Worm (Caenorhabditis elegans): ENCODE measurements around the gene Y4C6B.7.
"Not testable (repeated sequence)": the region's sequence is repeated elsewhere in the genome, so short reads cannot be mapped to it uniquely, and the experiment has no call there.

The Y4C6B.7 gene

ce11 chrIV:5316223-5316622 is 37.0 kb downstream of the Y4C6B.7 start, which contains the start of gene msp-65:
msp-65 (plus strand) TSS chrIV:5316523.
- TF ChIP-seq hlh-8, ceh-18, ceh-24 (tag; optimal IDR thresholded peaks at IDR 0.05): not testable (repeated sequence)

- not testable (repeated sequence) for TF ChIP-seq ceh-45 (GFP tag; IDR thresholded peaks at IDR 0.05); ceh-24 (tag; optimal IDR thresholded peaks at IDR 0.05); unc-86 (tag; optimal IDR thresholded peaks at IDR 0.05)
Measured at ce11 chrIV:5313011-5313410, 40.3 kb downstream of the Y4C6B.7 start, which contains the start of the genes msp-59 and ZK354.2. msp-59 (minus strand) TSS chrIV:5313111. ZK354.2 (plus strand) TSS chrIV:5313405.

- no peak for TF ChIP-seq dve-1 (tag; optimal IDR thresholded peaks at IDR 0.05)
- no peak for TF ChIP-seq ref-2 (tag; optimal IDR thresholded peaks at IDR 0.05)
- TF ChIP-seq hlh-30 (tag; optimal IDR thresholded peaks at IDR 0.05; ENCODE audit: insufficient read depth): no peak
- TF ChIP-seq nfya-1 (tag; optimal IDR thresholded peaks at IDR 0.05): no peak
- no peak for TF ChIP-seq ceh-18 (tag; optimal IDR thresholded peaks at IDR 0.05)
- TF ChIP-seq ceh-48 (tag; optimal IDR thresholded peaks at IDR 0.05): no peak
- TF ChIP-seq nhr-232 (tag; optimal IDR thresholded peaks at IDR 0.05): no peak
- no peak for TF ChIP-seq pag-3 (tag; optimal IDR thresholded peaks at IDR 0.05; ENCODE audit: borderline replicate concordance)
- TF ChIP-seq ceh-31 (tag; optimal IDR thresholded peaks at IDR 0.05): no peak
Measured at ce11 chrIV:5309742-5310141, 43.5 kb downstream of the Y4C6B.7 start, which contains the start of gene ZK354.3. ZK354.3 (plus strand) TSS chrIV:5310042.

ce11 chrIV:5308046-5308643 is 45.1 kb downstream of the Y4C6B.7 start, which contains the start of the genes ZK354.9 and msp-58:
ZK354.9 (minus strand) TSS chrIV:5308146.
msp-58 (plus strand) TSS chrIV:5308593.
- TF ChIP-seq dve-1, C08G9.2, hlh-6 (tag; optimal IDR thresholded peaks at IDR 0.05): not testable (repeated sequence)

ce11 chrIV:5306040-5306439 is 47.2 kb downstream of the Y4C6B.7 start, which contains the start of gene ZK354.8:
ZK354.8 (minus strand) TSS chrIV:5306140.
- TF ChIP-seq npax-4 (tag; optimal IDR thresholded peaks at IDR 0.05): no peak
- TF ChIP-seq gmeb-2 (tag; optimal IDR thresholded peaks at IDR 0.05): no peak
- TF ChIP-seq C38D4.7 (GFP tag; optimal IDR thresholded peaks at IDR 0.05): no peak
- no peak for TF ChIP-seq madf-2 (tag; optimal IDR thresholded peaks at IDR 0.05)
- TF ChIP-seq ref-2 (tag; optimal IDR thresholded peaks at IDR 0.05): no peak
- no peak for TF ChIP-seq pha-2 (tag; optimal IDR thresholded peaks at IDR 0.05)
- TF ChIP-seq syd-9 (tag; optimal IDR thresholded peaks at IDR 0.05): no peak
- no peak for TF ChIP-seq pha-4 (tag; optimal IDR thresholded peaks at IDR 0.05)
- no peak for TF ChIP-seq zip-5 (tag; optimal IDR thresholded peaks at IDR 0.05)
- no peak for TF ChIP-seq ceh-31 (tag; optimal IDR thresholded peaks at IDR 0.05)
- no peak for TF ChIP-seq ceh-34 (tag; optimal IDR thresholded peaks at IDR 0.05)
- TF ChIP-seq hlh-15 (tag; optimal IDR thresholded peaks at IDR 0.05): no peak
- no peak for TF ChIP-seq ceh-6 (GFP tag; optimal IDR thresholded peaks at IDR 0.05)
- no peak for TF ChIP-seq hlh-13 (GFP tag; optimal IDR thresholded peaks at IDR 0.05)
- no peak for TF ChIP-seq ceh-14 (tag; optimal IDR thresholded peaks at IDR 0.05)
- TF ChIP-seq lin-11 (tag; optimal IDR thresholded peaks at IDR 0.05): no peak
- no peak for TF ChIP-seq ahr-1 (tag; optimal IDR thresholded peaks at IDR 0.05)
- no peak for TF ChIP-seq hlh-30 (tag; optimal IDR thresholded peaks at IDR 0.05; ENCODE audit: insufficient read depth)
- no peak for TF ChIP-seq ceh-9 (tag; optimal IDR thresholded peaks at IDR 0.05)
- no peak for TF ChIP-seq ets-4 (tag; optimal IDR thresholded peaks at IDR 0.05)

All from whole organism, late embryonic.